Worm (Caenorhabditis elegans) whole organism, midembryonic: ENCODE results near the gene fbxb-95.

Experiments
- T22C8.4 ChIP-seq: fragments of 200-800 bp; sonication (Bioruptor generic); IDR thresholded peaks from 2 replicates; pipeline ENCODE4 v1.3.6; 2022; ENCODE audit warnings: missing genetic modification characterization, missing compliant biosample characterization
- flt-1 ChIP-seq: fragments of 200-800 bp; sonication (Bioruptor generic); IDR thresholded peaks from 2 replicates; pipeline ENCODE4 v1.3.6; 2022; ENCODE audit warnings: missing genetic modification characterization, missing compliant biosample characterization
- ref-1 ChIP-seq: fragments of 200-800 bp; sonication (Bioruptor generic); conservative IDR thresholded peaks from 2 replicates; pipeline ENCODE4 v1.3.6; 2022; ENCODE audit warnings: missing genetic modification reagents, missing genetic modification characterization, missing compliant biosample characterization
- tab-1 ChIP-seq: fragments of 200-800 bp; sonication (Bioruptor generic); IDR thresholded peaks from 2 replicates; pipeline ENCODE4 v1.3.6; 2022; ENCODE audit warnings: missing genetic modification characterization, missing compliant biosample characterization
- ztf-23 ChIP-seq: fragments of 200-800 bp; sonication (Bioruptor generic); IDR thresholded peaks from 2 replicates; pipeline ENCODE4 v1.3.6; 2022; ENCODE audit warnings: missing genetic modification reagents, missing genetic modification characterization, missing compliant biosample characterization
- ztf-29 ChIP-seq: fragments of 200-800 bp; sonication (Bioruptor generic); IDR thresholded peaks from 2 replicates; pipeline ENCODE4 v1.3.6; 2022; ENCODE audit warnings: missing genetic modification reagents, missing genetic modification characterization, missing compliant biosample characterization

DNA sequence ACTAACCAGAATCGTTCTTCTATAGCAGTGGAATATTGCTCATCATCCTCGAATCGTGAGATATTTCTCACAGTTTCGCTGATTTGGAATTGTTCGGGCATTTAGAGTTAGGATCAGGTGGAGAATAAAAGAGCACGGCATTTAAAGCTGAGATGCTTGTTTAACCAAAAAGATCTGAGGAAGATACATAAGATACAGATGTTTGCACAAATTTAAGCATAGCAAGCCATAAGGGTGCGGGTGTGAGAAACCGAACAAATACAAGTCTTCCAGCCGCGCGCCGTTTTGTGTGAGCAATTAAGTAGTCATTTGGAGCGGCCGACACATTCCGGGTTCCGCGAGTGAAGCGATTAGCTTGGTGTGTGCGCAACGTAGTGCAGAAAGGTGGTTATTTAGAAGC, 32.2 kb downstream of the fbxb-95 start, which contains the start of gene math-7:
- no peak for TF ChIP-seq T22C8.4 (GFP tag; lab: Robert Waterston, UW)
- no peak for TF ChIP-seq ztf-29 (GFP tag; lab: Robert Waterston, UW)
- no peak for TF ChIP-seq flt-1 (GFP tag; lab: Robert Waterston, UW)
- TF ChIP-seq ref-1: no peak
- no peak for TF ChIP-seq ztf-23
- no peak for TF ChIP-seq tab-1 (GFP tag; lab: Robert Waterston, UW)
